Worm (Caenorhabditis elegans) whole organism, L2 larva: ENCODE results near the gene F02D8.9.

ENCODE experiments used
- C34F6.9 ChIP-seq: fragments of 150-350 bp; optimal IDR thresholded peaks from 2 replicates; lab custom pipeline; 2014; ENCODE audit warnings: missing biosample characterization, missing genetic modification characterization
- F13H6.1 ChIP-seq: sonication (generic microtip); optimal IDR thresholded peaks from 2 replicates; lab custom pipeline; 2016; ENCODE audit warnings: missing genetic modification characterization, missing compliant biosample characterization
- R02D3.7 ChIP-seq: fragments of 150-350 bp; optimal IDR thresholded peaks from 2 replicates; lab custom pipeline; 2014; ENCODE audit warnings: missing biosample characterization, missing genetic modification characterization
- Y55F3AM.14 ChIP-seq: fragments of 200-800 bp; sonication (Bioruptor generic); optimal IDR thresholded peaks from 2 replicates; lab custom pipeline; 2018; ENCODE audit warnings: mild to moderate bottlenecking, missing genetic modification characterization, missing compliant biosample characterization
- ZK546.5 ChIP-seq: sonication (generic microtip); optimal IDR thresholded peaks from 2 replicates; lab custom pipeline; 2017; ENCODE audit warnings: missing biosample characterization, missing genetic modification characterization
- alr-1 ChIP-seq: fragments of 150-350 bp; optimal IDR thresholded peaks from 2 replicates; lab custom pipeline; 2014; ENCODE audit warnings: missing biosample characterization, missing genetic modification characterization
- aly-2 ChIP-seq: fragments of 150-350 bp; optimal IDR thresholded peaks from 2 replicates; lab custom pipeline; 2014; ENCODE audit warnings: missing biosample characterization, missing genetic modification characterization
- ama-1 ChIP-seq: fragments of 150-350 bp; optimal IDR thresholded peaks from 2 replicates; lab custom pipeline; 2018; ENCODE audit warnings: inconsistent platforms
- blmp-1 ChIP-seq: sonication (generic microtip); optimal IDR thresholded peaks from 2 replicates; lab custom pipeline; 2017; ENCODE audit warnings: missing genetic modification characterization, mild to moderate bottlenecking, missing compliant biosample characterization, antibody characterized with exemption, moderate library complexity; ENCODE audit not compliant: insufficient read depth
- ceh-16 ChIP-seq: fragments of 150-350 bp; optimal IDR thresholded peaks from 2 replicates; lab custom pipeline; 2014; ENCODE audit warnings: missing biosample characterization, missing genetic modification characterization
- ceh-82 ChIP-seq: fragments of 150-350 bp; optimal IDR thresholded peaks from 2 replicates; lab custom pipeline; 2014; ENCODE audit warnings: missing biosample characterization, missing genetic modification characterization
- crh-2 ChIP-seq: sonication (generic microtip); optimal IDR thresholded peaks from 2 replicates; lab custom pipeline; 2017; ENCODE audit warnings: missing biosample characterization, missing genetic modification characterization
- egl-27 ChIP-seq: sonication (generic microtip); optimal IDR thresholded peaks from 3 replicates; lab custom pipeline; 2017; ENCODE audit warnings: missing biosample characterization, missing genetic modification reagents, missing genetic modification characterization
- elt-3 ChIP-seq: sonication (generic microtip); optimal IDR thresholded peaks from 2 replicates; lab custom pipeline; 2017; ENCODE audit warnings: missing biosample characterization, missing genetic modification characterization
- fos-1 ChIP-seq: fragments of 150-350 bp; optimal IDR thresholded peaks from 2 replicates; lab custom pipeline; 2014; ENCODE audit warnings: missing biosample characterization, missing genetic modification characterization
- gmeb-1 ChIP-seq: fragments of 150-350 bp; optimal IDR thresholded peaks from 2 replicates; lab custom pipeline; 2014; ENCODE audit warnings: missing biosample characterization, missing genetic modification characterization
- lin-11 ChIP-seq: fragments of 150-350 bp; sonication (generic microtip); optimal IDR thresholded peaks from 2 replicates; lab custom pipeline; 2014; ENCODE audit warnings: missing biosample characterization, missing genetic modification characterization, inconsistent platforms, mixed read lengths
- lin-13 ChIP-seq: fragments of 150-350 bp; optimal IDR thresholded peaks from 2 replicates; lab custom pipeline; 2014; ENCODE audit warnings: missing biosample characterization, missing genetic modification reagents, missing genetic modification characterization
- lin-39 ChIP-seq: fragments of 150-350 bp; optimal IDR thresholded peaks from 2 replicates; lab custom pipeline; 2014; ENCODE audit warnings: missing biosample characterization, missing genetic modification reagents, missing genetic modification characterization
- lsy-2 ChIP-seq, 2 experiments: fragments of 150-350 bp in 1 of 2; sonication (generic microtip) in 1 of 2; optimal IDR thresholded peaks; 2 replicates each; lab custom pipeline; 2014 to 2017; ENCODE audit warnings: missing biosample characterization in 2 of 2, missing genetic modification characterization in 2 of 2
- mab-5 ChIP-seq: fragments of 150-350 bp; optimal IDR thresholded peaks from 2 replicates; lab custom pipeline; 2014; ENCODE audit warnings: missing biosample characterization, missing genetic modification characterization
- mbf-1 ChIP-seq: sonication (generic microtip); optimal IDR thresholded peaks from 2 replicates; lab custom pipeline; 2017; ENCODE audit warnings: missing biosample characterization, missing genetic modification characterization
- mdl-1 ChIP-seq, 2 experiments: fragments of 150-350 bp in 1 of 2; sonication (generic microtip) in 1 of 2; optimal IDR thresholded peaks; 2 replicates each; lab custom pipeline; 2017; ENCODE audit warnings: missing biosample characterization in 2 of 2, missing genetic modification characterization in 2 of 2
- nhr-10 ChIP-seq: sonication (generic microtip); optimal IDR thresholded peaks from 2 replicates; lab custom pipeline; 2017; ENCODE audit warnings: missing biosample characterization, missing genetic modification characterization
- nhr-11 ChIP-seq: fragments of 150-350 bp; optimal IDR thresholded peaks from 2 replicates; lab custom pipeline; 2014; ENCODE audit warnings: missing biosample characterization, missing genetic modification characterization
- nhr-12 ChIP-seq: fragments of 150-350 bp; optimal IDR thresholded peaks from 2 replicates; lab custom pipeline; 2014; ENCODE audit warnings: missing biosample characterization, missing genetic modification characterization
- nhr-129 ChIP-seq: fragments of 150-350 bp; optimal IDR thresholded peaks from 2 replicates; lab custom pipeline; 2014; ENCODE audit warnings: missing biosample characterization, missing genetic modification characterization
- nhr-21 ChIP-seq: fragments of 150-350 bp; optimal IDR thresholded peaks from 2 replicates; lab custom pipeline; 2014; ENCODE audit warnings: missing biosample characterization, missing genetic modification characterization
- nhr-23 ChIP-seq: fragments of 150-350 bp; optimal IDR thresholded peaks from 2 replicates; lab custom pipeline; 2014; ENCODE audit warnings: missing biosample characterization, missing genetic modification reagents, missing genetic modification characterization
- nhr-237 ChIP-seq: fragments of 150-350 bp; optimal IDR thresholded peaks from 2 replicates; lab custom pipeline; 2014; ENCODE audit warnings: missing biosample characterization, missing genetic modification characterization
- nhr-25 ChIP-seq: fragments of 150-350 bp; sonication (generic microtip); optimal IDR thresholded peaks from 3 replicates; lab custom pipeline; 2014; ENCODE audit warnings: missing biosample characterization, missing genetic modification characterization
- nhr-77 ChIP-seq: fragments of 150-350 bp; optimal IDR thresholded peaks from 2 replicates; lab custom pipeline; 2014; ENCODE audit warnings: missing biosample characterization, missing genetic modification characterization
- sem-4 ChIP-seq: fragments of 150-350 bp; optimal IDR thresholded peaks from 2 replicates; lab custom pipeline; 2014; ENCODE audit warnings: missing biosample characterization, missing genetic modification reagents, missing genetic modification characterization
- sma-3 ChIP-seq: sonication (generic microtip); optimal IDR thresholded peaks from 2 replicates; lab custom pipeline; 2016; ENCODE audit warnings: missing genetic modification reagents, missing genetic modification characterization, missing compliant biosample characterization
- sma-9 ChIP-seq, 2 experiments: fragments of 150-350 bp in 1 of 2; sonication (generic microtip) in 1 of 2; optimal IDR thresholded peaks; 2 replicates each; lab custom pipeline; 2014 to 2016; ENCODE audit warnings: missing genetic modification characterization in 2 of 2, mild to moderate bottlenecking in 1 of 2, missing biosample characterization in 1 of 2, missing compliant biosample characterization in 1 of 2, missing genetic modification reagents in 1 of 2, moderate library complexity in 1 of 2
- snpc-4 ChIP-seq: fragments of 150-350 bp; optimal IDR thresholded peaks from 2 replicates; lab custom pipeline; 2014; ENCODE audit warnings: missing biosample characterization, missing genetic modification characterization
- unc-39 ChIP-seq: fragments of 150-350 bp; optimal IDR thresholded peaks from 2 replicates; lab custom pipeline; 2014; ENCODE audit warnings: missing biosample characterization, missing genetic modification characterization
- unc-55 ChIP-seq: fragments of 150-350 bp; sonication (generic microtip); optimal IDR thresholded peaks from 3 replicates; lab custom pipeline; 2014; ENCODE audit warnings: missing biosample characterization, missing genetic modification reagents, missing genetic modification characterization
- unc-62 ChIP-seq: fragments of 150-350 bp; optimal IDR thresholded peaks from 2 replicates; lab custom pipeline; 2014; ENCODE audit warnings: missing biosample characterization, missing genetic modification reagents, missing genetic modification characterization
- zag-1 ChIP-seq: fragments of 150-350 bp; optimal IDR thresholded peaks from 2 replicates; lab custom pipeline; 2014; ENCODE audit warnings: missing biosample characterization, missing genetic modification characterization
- ztf-1 ChIP-seq: fragments of 200-800 bp; sonication (Bioruptor generic); conservative IDR thresholded peaks from 2 replicates; pipeline ENCODE4 v1.3.6; 2022; ENCODE audit warnings: missing genetic modification characterization, missing compliant biosample characterization
- ztf-11 ChIP-seq: sonication (generic microtip); optimal IDR thresholded peaks from 2 replicates; lab custom pipeline; 2017; ENCODE audit warnings: missing biosample characterization, missing genetic modification characterization
- ztf-4 ChIP-seq: fragments of 150-350 bp; optimal IDR thresholded peaks from 2 replicates; lab custom pipeline; 2014; ENCODE audit warnings: missing biosample characterization, missing genetic modification characterization

F02D8.9 gene

ce11 chrV:14955676-14956075 lies at the start of gene F02D8.9:
F02D8.9 (minus strand) TSS chrV:14955776.
- TF ChIP-seq nhr-25 (no peak), sma-3 (no peak)

ce11 chrV:15004800-15005199 lies 49.2 kb upstream of the F02D8.9 start, which contains the start of gene hrde-2:
hrde-2 (plus strand) TSS chrV:15005100.
- TF ChIP-seq lin-13 (GFP tag; lab: Kevin White, UChicago) (no peak), crh-2 (tag; lab: Kevin White, UChicago) (no peak)
- TF ChIP-seq, all 48 proteins: peak for 0

ce11 chrV:15002184-15002690 lies 46.7 kb upstream of the F02D8.9 start, which contains the start of the genes fib-1 and mut-15:
fib-1 (minus strand) TSS chrV:15002223.
mut-15 (plus strand) TSS chrV:15002543.
- TF ChIP-seq nhr-11 (peak; percentile 26), blmp-1 (tag; lab: Kevin White, UChicago) (peak; percentile 39), lsy-2 (tag; optimal IDR thresholded peaks at IDR 0.05; lab: Kevin White, UChicago) (peak; percentile 91 to 98), unc-39 (tag; lab: Kevin White, UChicago) (no peak), ztf-4 (tag; lab: Kevin White, UChicago) (peak; percentile 70), snpc-4 (tag; lab: Kevin White, UChicago) (peak; percentile 83), mab-5 (tag; lab: Kevin White, UChicago) (peak; percentile 90), zag-1 (peak; percentile 83), Y55F3AM.14 (GFP tag; lab: Kevin White, UChicago) (peak; percentile 5), lin-13 (GFP tag; lab: Kevin White, UChicago) (peak; percentile 89), sma-9 (GFP tag; optimal IDR thresholded peaks at IDR 0.05; lab: Kevin White, UChicago) (peak; percentile 93), sma-9 (tag; optimal IDR thresholded peaks at IDR 0.05; lab: Kevin White, UChicago) (no peak), ceh-16 (tag; lab: Kevin White, UChicago) (peak; percentile 38), sem-4 (tag; lab: Kevin White, UChicago) (peak; percentile 82), ztf-1 (GFP tag; lab: Robert Waterston, UW) (no peak), R02D3.7 (tag; lab: Kevin White, UChicago) (peak; percentile 68), nhr-25 (peak; percentile 91), C34F6.9 (tag; lab: Kevin White, UChicago) (peak; percentile 93), sma-3 (peak; percentile 95), nhr-12 (tag; lab: Kevin White, UChicago) (no peak), gmeb-1 (tag; lab: Kevin White, UChicago) (peak; percentile 89), nhr-77 (tag; lab: Kevin White, UChicago) (peak; percentile 21), lin-11 (tag; lab: Kevin White, UChicago) (peak; percentile 86), nhr-129 (peak; percentile 96), mbf-1 (no peak), nhr-237 (tag; lab: Kevin White, UChicago) (no peak), ZK546.5 (tag; lab: Kevin White, UChicago) (peak; percentile 45), nhr-10 (tag; lab: Kevin White, UChicago) (no peak), F13H6.1 (peak; percentile 92), crh-2 (tag; lab: Kevin White, UChicago) (peak; percentile 87), aly-2 (no peak), mdl-1 (tag; optimal IDR thresholded peaks at IDR 0.05; lab: Kevin White, UChicago) (peak in 1 of 2 experiments; percentile 33), unc-55 (peak; percentile 93), nhr-21 (tag; lab: Kevin White, UChicago) (peak; percentile 84), fos-1 (tag; lab: Kevin White, UChicago) (peak; percentile 69), ztf-11 (no peak), egl-27 (tag; lab: Kevin White, UChicago) (peak; percentile 77), ceh-82 (tag; lab: Kevin White, UChicago) (peak; percentile 15)

ce11 chrV:15001536-15001935 lies 46.0 kb upstream of the F02D8.9 start:
- TF ChIP-seq ztf-11 (no peak), unc-62 (GFP tag; lab: Kevin White, UChicago) (no peak), ama-1 (lab: Kevin White, UChicago) (no peak), elt-3 (tag; lab: Kevin White, UChicago) (no peak), nhr-11 (no peak), C34F6.9 (tag; lab: Kevin White, UChicago) (no peak), mbf-1 (no peak), ztf-1 (GFP tag; lab: Robert Waterston, UW) (no peak), mdl-1 (tag; optimal IDR thresholded peaks at IDR 0.05; lab: Kevin White, UChicago) (no peak), nhr-10 (tag; lab: Kevin White, UChicago) (no peak), unc-39 (tag; lab: Kevin White, UChicago) (no peak), lin-39 (no peak), alr-1 (tag; lab: Kevin White, UChicago) (no peak), ceh-82 (tag; lab: Kevin White, UChicago) (no peak), nhr-23 (tag; lab: Kevin White, UChicago) (no peak), nhr-129 (no peak), ceh-16 (tag; lab: Kevin White, UChicago) (no peak)
